Fruit fly (Drosophila melanogaster) whole organism, embryonic: ENCODE data around the gene CG6168.

Source experiments
- Asciz ChIP-seq: fragments of 200-800 bp; sonication (Bioruptor generic); optimal IDR thresholded peaks from 2 replicates; lab custom pipeline; 2017; ENCODE audit warnings: missing biosample characterization, mild to moderate bottlenecking, missing genetic modification characterization, missing genetic modification reagents
- Atf6 ChIP-seq: fragments of 200-800 bp; sonication (Bioruptor generic); IDR thresholded peaks from 2 replicates; pipeline ENCODE4 v1.3.6; 2022; ENCODE audit warnings: missing biosample characterization, missing genetic modification characterization
- C15 ChIP-seq: fragments of 200-800 bp; sonication (Bioruptor generic); IDR thresholded peaks from 3 replicates; pipeline ENCODE4 v1.3.6; 2022; ENCODE audit warnings: missing biosample characterization, missing genetic modification characterization
- CG10543 ChIP-seq: fragments of 200-800 bp; sonication (Bioruptor generic); optimal IDR thresholded peaks from 3 replicates; lab custom pipeline; 2017; ENCODE audit warnings: missing biosample characterization, mild to moderate bottlenecking, missing genetic modification characterization, moderate library complexity
- CG10654 ChIP-seq: fragments of 200-800 bp; sonication (Bioruptor generic); optimal IDR thresholded peaks from 2 replicates; lab custom pipeline; 2016; ENCODE audit warnings: missing biosample characterization, missing genetic modification characterization
- CG11247 ChIP-seq: fragments of 200-800 bp; sonication (Bioruptor generic); IDR thresholded peaks from 2 replicates; pipeline ENCODE4 v1.3.6; 2022; ENCODE audit warnings: missing biosample characterization, missing genetic modification characterization
- CG12769 ChIP-seq: fragments of 200-800 bp; sonication (Bioruptor generic); optimal IDR thresholded peaks from 2 replicates; lab custom pipeline; 2019; ENCODE audit warnings: missing biosample characterization, mild to moderate bottlenecking, missing genetic modification characterization, moderate library complexity
- CG15011 ChIP-seq: fragments of 200-800 bp; sonication (Bioruptor generic); optimal IDR thresholded peaks from 3 replicates; lab custom pipeline; 2018; ENCODE audit warnings: missing biosample characterization, mild to moderate bottlenecking, missing genetic modification characterization
- CG31388 ChIP-seq: fragments of 200-800 bp; sonication (Bioruptor generic); optimal IDR thresholded peaks from 2 replicates; lab custom pipeline; 2016; ENCODE audit warnings: missing biosample characterization, missing genetic modification characterization
- CG3163 ChIP-seq: fragments of 200-800 bp; sonication (Bioruptor generic); optimal IDR thresholded peaks from 3 replicates; lab custom pipeline; 2016; ENCODE audit warnings: missing biosample characterization, missing genetic modification characterization
- CG3281 ChIP-seq: fragments of 200-800 bp; sonication (Bioruptor generic); optimal IDR thresholded peaks from 3 replicates; lab custom pipeline; 2017; ENCODE audit warnings: missing biosample characterization, mild to moderate bottlenecking, missing genetic modification characterization
- CG34224 ChIP-seq: fragments of 200-800 bp; sonication (Bioruptor generic); IDR thresholded peaks from 3 replicates; pipeline ENCODE4 v1.3.6; 2022; ENCODE audit warnings: missing biosample characterization, missing genetic modification characterization; ENCODE audit not compliant: partially characterized antibody
- CG4820 ChIP-seq: fragments of 200-800 bp; sonication (Bioruptor generic); optimal IDR thresholded peaks from 3 replicates; lab custom pipeline; 2016; ENCODE audit warnings: missing biosample characterization, missing genetic modification characterization
- CG6683 ChIP-seq: fragments of 200-800 bp; sonication (Bioruptor generic); optimal IDR thresholded peaks from 2 replicates; lab custom pipeline; 2017; ENCODE audit warnings: missing biosample characterization, mild to moderate bottlenecking, missing genetic modification characterization, missing genetic modification reagents
- CG6813 ChIP-seq: fragments of 200-800 bp; sonication (Bioruptor generic); optimal IDR thresholded peaks from 2 replicates; lab custom pipeline; 2017; ENCODE audit warnings: missing biosample characterization, missing genetic modification characterization, mild to moderate bottlenecking, moderate library complexity, missing genetic modification reagents
- CG8944 ChIP-seq: fragments of 200-800 bp; sonication (Bioruptor generic); optimal IDR thresholded peaks from 3 replicates; lab custom pipeline; 2016; ENCODE audit warnings: missing biosample characterization, missing genetic modification characterization
- CG9437 ChIP-seq: fragments of 200-800 bp; sonication (Bioruptor generic); optimal IDR thresholded peaks from 2 replicates; lab custom pipeline; 2018; ENCODE audit warnings: missing biosample characterization, mild to moderate bottlenecking, missing genetic modification characterization
- D ChIP-seq, 2 experiments: fragments of 200-800 bp in 1 of 2; fragments of >200 bp in 1 of 2; sonication (Bioruptor generic) in 1 of 2; optimal IDR thresholded peaks; 2 replicates in 1 of 2; 3 replicates in 1 of 2; lab custom pipeline; 2017; ENCODE audit warnings: mild to moderate bottlenecking in 1 of 2, missing biosample characterization in 1 of 2, missing genetic modification characterization in 1 of 2, missing genetic modification reagents in 1 of 2
- Elba2 ChIP-seq: fragments of 200-800 bp; sonication (Bioruptor generic); optimal IDR thresholded peaks from 3 replicates; lab custom pipeline; 2016; ENCODE audit warnings: missing biosample characterization, missing genetic modification characterization
- HHEX ChIP-seq: fragments of 200-800 bp; sonication (Bioruptor generic); optimal IDR thresholded peaks from 3 replicates; lab custom pipeline; 2017; ENCODE audit warnings: missing biosample characterization, mild to moderate bottlenecking, missing genetic modification characterization, missing genetic modification reagents
- HmgZ ChIP-seq: fragments of 200-800 bp; sonication (Bioruptor generic); optimal IDR thresholded peaks from 2 replicates; lab custom pipeline; 2018; ENCODE audit warnings: missing biosample characterization, mild to moderate bottlenecking, missing genetic modification characterization
- Hr39 ChIP-seq: fragments of >200 bp; optimal IDR thresholded peaks from 2 replicates; lab custom pipeline; 2017
- Hr51 ChIP-seq, 2 experiments: fragments of 200-800 bp; sonication (Bioruptor generic); optimal IDR thresholded peaks; 2 replicates in 1 of 2; 3 replicates in 1 of 2; lab custom pipeline; 2016 to 2018; ENCODE audit warnings: missing biosample characterization in 2 of 2, missing genetic modification characterization in 2 of 2, mild to moderate bottlenecking in 1 of 2, moderate library complexity in 1 of 2
- Jarid2 ChIP-seq: fragments of 200-800 bp; sonication (Bioruptor generic); optimal IDR thresholded peaks from 3 replicates; lab custom pipeline; 2017; ENCODE audit warnings: mild to moderate bottlenecking, missing biosample characterization, missing genetic modification reagents, missing genetic modification characterization
- Mad ChIP-seq: fragments of 200-800 bp; sonication (Bioruptor generic); optimal IDR thresholded peaks from 2 replicates; lab custom pipeline; 2016; ENCODE audit warnings: missing biosample characterization, missing genetic modification characterization
- Mrtf ChIP-seq: fragments of 200-800 bp; sonication (Bioruptor generic); IDR thresholded peaks from 3 replicates; pipeline ENCODE4 v1.3.6; 2022; ENCODE audit warnings: missing biosample characterization, missing genetic modification characterization
- Trl ChIP-seq, 3 experiments: fragments of >200 bp in 2 of 3; fragments of 200-800 bp in 1 of 3; sonication (Bioruptor generic) in 1 of 3; optimal IDR thresholded peaks; 2 replicates in 1 of 3; 3 replicates in 2 of 3; lab custom pipeline; 2016 to 2017; ENCODE audit warnings: missing biosample characterization in 1 of 3, missing genetic modification characterization in 1 of 3
- Usf ChIP-seq: fragments of 200-800 bp; sonication (Bioruptor generic); optimal IDR thresholded peaks from 2 replicates; lab custom pipeline; 2017; ENCODE audit warnings: missing genotype, missing biosample characterization, missing genetic modification characterization
- bcd ChIP-seq: fragments of 200-800 bp; sonication (Bioruptor generic); optimal IDR thresholded peaks from 2 replicates; lab custom pipeline; 2017; ENCODE audit warnings: missing biosample characterization, mild to moderate bottlenecking, missing genetic modification characterization
- cas ChIP-seq: fragments of 200-800 bp; sonication (Bioruptor generic); IDR thresholded peaks from 2 replicates; pipeline ENCODE4 v1.3.6; 2022; ENCODE audit warnings: missing biosample characterization, missing genetic modification characterization
- cg ChIP-seq: fragments of 200-800 bp; sonication (Bioruptor generic); optimal IDR thresholded peaks from 3 replicates; lab custom pipeline; 2019; ENCODE audit warnings: missing biosample characterization, mild to moderate bottlenecking, missing genetic modification characterization, moderate library complexity
- chn ChIP-seq: fragments of 200-800 bp; sonication (Bioruptor generic); optimal IDR thresholded peaks from 2 replicates; lab custom pipeline; 2016; ENCODE audit warnings: missing biosample characterization, missing genetic modification characterization
- exex ChIP-seq: fragments of 200-800 bp; sonication (Bioruptor generic); optimal IDR thresholded peaks from 4 replicates; lab custom pipeline; 2018; ENCODE audit warnings: missing biosample characterization, mild to moderate bottlenecking, missing genetic modification characterization, moderate library complexity
- gsb-n ChIP-seq: fragments of 200-800 bp; sonication (Bioruptor generic); optimal IDR thresholded peaks from 3 replicates; lab custom pipeline; 2018; ENCODE audit warnings: missing biosample characterization, mild to moderate bottlenecking, missing genetic modification characterization
- insv ChIP-seq, 2 experiments: fragments of 200-800 bp; sonication (Bioruptor generic); optimal IDR thresholded peaks; 3 replicates each; lab custom pipeline; 2016 to 2018; ENCODE audit warnings: missing biosample characterization in 2 of 2, missing genetic modification characterization in 2 of 2
- lilli ChIP-seq: fragments of 200-800 bp; sonication (Bioruptor generic); optimal IDR thresholded peaks from 3 replicates; lab custom pipeline; 2016; ENCODE audit warnings: missing biosample characterization, missing genetic modification characterization
- maf-S ChIP-seq: fragments of 200-800 bp; sonication (Bioruptor generic); optimal IDR thresholded peaks from 2 replicates; lab custom pipeline; 2016; ENCODE audit warnings: missing biosample characterization, missing genetic modification characterization
- org-1 ChIP-seq: fragments of 200-800 bp; sonication (Bioruptor generic); optimal IDR thresholded peaks from 2 replicates; lab custom pipeline; 2017; ENCODE audit warnings: missing biosample characterization, missing genetic modification characterization
- phol ChIP-seq: fragments of 200-800 bp; sonication (Bioruptor generic); optimal IDR thresholded peaks from 3 replicates; lab custom pipeline; 2018; ENCODE audit warnings: missing biosample characterization, mild to moderate bottlenecking, missing genetic modification characterization, moderate library complexity
- prd ChIP-seq, 3 experiments: fragments of >200 bp in 2 of 3; fragments of 200-800 bp in 1 of 3; sonication (Bioruptor generic) in 1 of 3; optimal IDR thresholded peaks in 2 of 3; IDR thresholded peaks in 1 of 3; 2 replicates in 2 of 3; 3 replicates in 1 of 3; pipeline versions ENCODE4 v1.3.6 to Lab custom; 2017 to 2022; ENCODE audit warnings: missing biosample characterization in 1 of 3, missing genetic modification characterization in 1 of 3
- row ChIP-seq: fragments of 200-800 bp; sonication (Bioruptor generic); IDR thresholded peaks from 3 replicates; pipeline ENCODE4 v1.3.6; 2022; ENCODE audit warnings: missing biosample characterization, missing genetic modification characterization
- sd ChIP-seq: fragments of 200-800 bp; sonication (Bioruptor generic); optimal IDR thresholded peaks from 3 replicates; lab custom pipeline; 2018; ENCODE audit warnings: missing biosample characterization, mild to moderate bottlenecking, missing genetic modification characterization, moderate library complexity
- shn ChIP-seq: fragments of 200-800 bp; sonication (Bioruptor generic); optimal IDR thresholded peaks from 3 replicates; lab custom pipeline; 2016; ENCODE audit warnings: missing biosample characterization, missing genetic modification characterization
- slou ChIP-seq: fragments of 200-800 bp; sonication (Bioruptor generic); optimal IDR thresholded peaks from 3 replicates; lab custom pipeline; 2016; ENCODE audit warnings: missing biosample characterization, missing genetic modification characterization
- sug ChIP-seq: fragments of 200-800 bp; optimal IDR thresholded peaks from 2 replicates; lab custom pipeline; 2019; ENCODE audit warnings: missing biosample characterization, mild to moderate bottlenecking, missing genetic modification characterization, moderate library complexity
- tio ChIP-seq: fragments of 200-800 bp; sonication (Bioruptor generic); optimal IDR thresholded peaks from 2 replicates; lab custom pipeline; 2017; ENCODE audit warnings: missing biosample characterization, missing genetic modification characterization, inconsistent platforms

The CG6168 gene

dm6 chr3L:11350680-11351665 lies 29.5 kb upstream of the CG6168 start (continued):
- TF ChIP-seq CG11247, result no peak
- TF ChIP-seq exex (tag; lab: Kevin White, UChicago), result peak; percentile 36
- TF ChIP-seq org-1 (GFP tag; lab: Kevin White, UChicago), result no peak
- TF ChIP-seq Jarid2 (GFP tag; lab: Kevin White, UChicago), result no peak
- TF ChIP-seq maf-S (GFP tag; lab: Kevin White, UChicago), result no peak
- peak in 1 of 2 experiments; percentile 85 for TF ChIP-seq Hr51 (GFP tag; optimal IDR thresholded peaks at IDR 0.05; lab: Kevin White, UChicago)
- TF ChIP-seq CG6683 (GFP tag; lab: Kevin White, UChicago), result no peak
- peak; percentile 62 for TF ChIP-seq lilli (GFP tag; lab: Kevin White, UChicago)
- TF ChIP-seq slou (GFP tag; lab: Kevin White, UChicago), result peak; percentile 23
- no peak for TF ChIP-seq Hr39 (lab: Kevin White, UChicago)
- no peak for TF ChIP-seq Usf (GFP tag; lab: Kevin White, UChicago)
- peak; percentile 73 for TF ChIP-seq row
- TF ChIP-seq phol (tag; lab: Kevin White, UChicago), result peak; percentile 80
- TF ChIP-seq Trl (optimal IDR thresholded peaks at IDR 0.05; lab: Kevin White, UChicago), result no peak
- peak; percentile 33 for TF ChIP-seq Trl (GFP tag; optimal IDR thresholded peaks at IDR 0.05; lab: Kevin White, UChicago)
- peak; percentile 90 for TF ChIP-seq CG12769 (tag; lab: Kevin White, UChicago)
- peak; percentile 48 for TF ChIP-seq chn (GFP tag; lab: Kevin White, UChicago)
- TF ChIP-seq shn (GFP tag; lab: Kevin White, UChicago), result peak; percentile 46
- peak; percentile 58 for TF ChIP-seq Asciz
- TF ChIP-seq CG9437 (GFP tag; lab: Kevin White, UChicago), result peak; percentile 80
- TF ChIP-seq bcd (GFP tag; lab: Kevin White, UChicago), result peak; percentile 56
- TF ChIP-seq CG3163, result no peak
- no peak for TF ChIP-seq insv (GFP tag; optimal IDR thresholded peaks at IDR 0.05; lab: Kevin White, UChicago)
- TF ChIP-seq tio, result peak; percentile 79
- no peak for TF ChIP-seq HmgZ (tag; lab: Kevin White, UChicago)
- TF ChIP-seq sug, result peak; percentile 7
- no peak for TF ChIP-seq CG6813 (GFP tag; lab: Kevin White, UChicago)
- peak; percentile 59 for TF ChIP-seq CG3281 (GFP tag; lab: Kevin White, UChicago)
- peak; percentile 58 for TF ChIP-seq sd (tag; lab: Kevin White, UChicago)
- no peak for TF ChIP-seq prd (optimal IDR thresholded peaks at IDR 0.05; lab: Kevin White, UChicago)
- TF ChIP-seq prd (GFP tag; IDR thresholded peaks at IDR 0.05; lab: Robert Waterston, UW), result peak; percentile 50; the same call in 2 of the 3 replicates
- TF ChIP-seq C15, result no peak
- peak; percentile 0 for TF ChIP-seq CG8944 (GFP tag; lab: Kevin White, UChicago)
- no peak for TF ChIP-seq CG15011 (GFP tag; lab: Kevin White, UChicago)
- peak; percentile 23 for TF ChIP-seq CG4820 (GFP tag; lab: Kevin White, UChicago)
- no peak for TF ChIP-seq Elba2 (GFP tag; lab: Kevin White, UChicago)
- TF ChIP-seq CG34224, result 0 out of 3 replicates have a peak, but pooled peaks have one; percentile 48
- no peak for TF ChIP-seq CG31388
- no peak for TF ChIP-seq D (optimal IDR thresholded peaks at IDR 0.05; lab: Kevin White, UChicago)
- TF ChIP-seq D (GFP tag; optimal IDR thresholded peaks at IDR 0.05; lab: Kevin White, UChicago), result peak; percentile 30
- peak; percentile 72 for TF ChIP-seq CG10543 (GFP tag; lab: Kevin White, UChicago)
- TF ChIP-seq cas (GFP tag; lab: Robert Waterston, UW), result no peak
- TF ChIP-seq Mrtf, result peak; percentile 66; the same call in 2 of the 3 replicates
- no peak for TF ChIP-seq cg
- no peak for TF ChIP-seq CG10654 (GFP tag; lab: Kevin White, UChicago)
- no peak for TF ChIP-seq Mad (GFP tag; lab: Kevin White, UChicago)
- TF ChIP-seq gsb-n (tag; lab: Kevin White, UChicago), result peak; percentile 24
- TF ChIP-seq Atf6 (GFP tag; lab: Robert Waterston, UW), result no peak; the same call in 1 of the 2 replicates
- TF ChIP-seq HHEX (GFP tag; lab: Kevin White, UChicago), result peak; percentile 3
